Worm (Caenorhabditis elegans) whole organism, young adult: ENCODE data around the gene Y47D3B.12.

Experiments
- B0035.1 ChIP-seq: sonication (generic microtip); optimal IDR thresholded peaks from 2 replicates; lab custom pipeline; 2016; ENCODE audit warnings: missing genetic modification characterization, mild to moderate bottlenecking, missing compliant biosample characterization, missing genotype, missing genetic modification reagents
- B0261.1 ChIP-seq: sonication (generic microtip); optimal IDR thresholded peaks from 2 replicates; lab custom pipeline; 2016; ENCODE audit warnings: mild to moderate bottlenecking, missing genetic modification characterization, moderate library complexity, missing compliant biosample characterization
- B0336.3 ChIP-seq: fragments of 200-800 bp; sonication (Bioruptor generic); IDR thresholded peaks from 2 replicates; pipeline ENCODE4 v1.3.6; 2022; ENCODE audit warnings: missing genetic modification characterization, missing compliant biosample characterization
- C06A6.2 ChIP-seq: fragments of 200-800 bp; sonication (Bioruptor generic); conservative IDR thresholded peaks from 2 replicates; pipeline ENCODE4 v1.3.6; 2022; ENCODE audit warnings: missing genetic modification characterization, missing compliant biosample characterization
- F33H1.4 ChIP-seq: fragments of 200-800 bp; sonication (Bioruptor generic); IDR thresholded peaks from 2 replicates; pipeline ENCODE4 v1.3.6; 2022; ENCODE audit warnings: missing genetic modification reagents, missing genetic modification characterization, missing compliant biosample characterization
- K11D2.4 ChIP-seq: fragments of 200-800 bp; sonication (Bioruptor generic); IDR thresholded peaks from 2 replicates; pipeline ENCODE4 v1.3.6; 2022; ENCODE audit warnings: missing genetic modification reagents, missing genetic modification characterization, missing compliant biosample characterization
- T26A5.8 ChIP-seq: sonication (generic microtip); optimal IDR thresholded peaks from 2 replicates; lab custom pipeline; 2016; ENCODE audit warnings: missing genetic modification characterization, missing compliant biosample characterization
- Y53F4B.3 ChIP-seq: fragments of 200-800 bp; sonication (Bioruptor generic); IDR thresholded peaks from 2 replicates; pipeline ENCODE4 v1.3.6; 2022; ENCODE audit warnings: missing genetic modification reagents, missing genetic modification characterization, missing compliant biosample characterization
- Y53G8AR.9 ChIP-seq: fragments of 200-800 bp; sonication (Bioruptor generic); conservative IDR thresholded peaks from 2 replicates; pipeline ENCODE4 v1.3.6; 2022; ENCODE audit warnings: missing genetic modification reagents, missing genetic modification characterization, missing compliant biosample characterization
- ZK185.1 ChIP-seq: sonication (generic microtip); optimal IDR thresholded peaks from 2 replicates; lab custom pipeline; 2016; ENCODE audit warnings: mild to moderate bottlenecking, missing genetic modification characterization, missing compliant biosample characterization; ENCODE audit not compliant: poor library complexity, severe bottlenecking
- aptf-2 ChIP-seq: fragments of 200-800 bp; sonication (Bioruptor generic); conservative IDR thresholded peaks from 2 replicates; pipeline ENCODE4 v1.3.6; 2022; ENCODE audit warnings: missing genetic modification reagents, missing genetic modification characterization, missing compliant biosample characterization
- atf-7 ChIP-seq: sonication (generic microtip); optimal IDR thresholded peaks from 2 replicates; lab custom pipeline; 2017; ENCODE audit warnings: mild to moderate bottlenecking, missing genetic modification characterization, missing compliant biosample characterization
- athp-1 ChIP-seq: sonication (generic microtip); optimal IDR thresholded peaks from 2 replicates; lab custom pipeline; 2017; ENCODE audit warnings: mild to moderate bottlenecking, missing genetic modification characterization, missing compliant biosample characterization
- cebp-1 ChIP-seq, 2 experiments: fragments of 200-800 bp in 1 of 2; sonication (Bioruptor generic) in 1 of 2; sonication (generic microtip) in 1 of 2; IDR thresholded peaks in 1 of 2; optimal IDR thresholded peaks in 1 of 2; 2 replicates each; pipeline versions ENCODE4 v1.3.6 to Lab custom; 2017 to 2022; ENCODE audit warnings: missing compliant biosample characterization in 2 of 2, missing genetic modification characterization in 2 of 2, mild to moderate bottlenecking in 1 of 2, missing genetic modification reagents in 1 of 2, moderate library complexity in 1 of 2
- die-1 ChIP-seq: sonication (generic microtip); optimal IDR thresholded peaks from 2 replicates; lab custom pipeline; 2016; ENCODE audit warnings: missing genotype, mild to moderate bottlenecking, missing genetic modification characterization, missing compliant biosample characterization
- dox-1 ChIP-seq: fragments of 200-800 bp; sonication (Bioruptor generic); IDR thresholded peaks from 2 replicates; pipeline ENCODE4 v1.3.6; 2022; ENCODE audit warnings: missing genetic modification reagents, missing genetic modification characterization, missing compliant biosample characterization
- egrh-3 ChIP-seq: fragments of 200-800 bp; sonication (Bioruptor generic); IDR thresholded peaks from 2 replicates; pipeline ENCODE4 v1.3.6; 2022; ENCODE audit warnings: missing genetic modification reagents, missing genetic modification characterization, missing compliant biosample characterization
- gei-17 ChIP-seq: fragments of 200-800 bp; sonication (Bioruptor generic); optimal IDR thresholded peaks from 2 replicates; lab custom pipeline; 2018; ENCODE audit warnings: mild to moderate bottlenecking, missing genetic modification characterization, missing compliant biosample characterization
- him-1 ChIP-seq: sonication (generic microtip); optimal IDR thresholded peaks from 2 replicates; lab custom pipeline; 2016; ENCODE audit warnings: missing genotype, missing genetic modification reagents, missing genetic modification characterization, missing compliant biosample characterization
- hmg-1.2 ChIP-seq: fragments of 200-800 bp; sonication (Bioruptor generic); IDR thresholded peaks from 2 replicates; pipeline ENCODE4 v1.3.6; 2022; ENCODE audit warnings: missing genetic modification reagents, missing genetic modification characterization, missing compliant biosample characterization
- lin-26 ChIP-seq: fragments of 200-800 bp; sonication (Bioruptor generic); IDR thresholded peaks from 2 replicates; pipeline ENCODE4 v1.3.6; 2022; ENCODE audit warnings: missing genetic modification reagents, missing genetic modification characterization, missing compliant biosample characterization
- lin-40 ChIP-seq: sonication (generic microtip); optimal IDR thresholded peaks from 2 replicates; lab custom pipeline; 2016; ENCODE audit warnings: missing genetic modification characterization, mild to moderate bottlenecking, missing compliant biosample characterization, missing genotype, missing genetic modification reagents
- lin-54 ChIP-seq: fragments of 200-800 bp; sonication (Bioruptor generic); optimal IDR thresholded peaks from 2 replicates; lab custom pipeline; 2018; ENCODE audit warnings: mild to moderate bottlenecking, missing genetic modification characterization, missing compliant biosample characterization
- madf-6 ChIP-seq: fragments of 200-800 bp; sonication (Bioruptor generic); IDR thresholded peaks from 2 replicates; pipeline ENCODE4 v1.3.6; 2022; ENCODE audit warnings: missing genetic modification reagents, missing genetic modification characterization, missing compliant biosample characterization
- mcd-1 ChIP-seq: fragments of 200-800 bp; sonication (Bioruptor generic); IDR thresholded peaks from 2 replicates; pipeline ENCODE4 v1.3.6; 2022; ENCODE audit warnings: missing genetic modification reagents, missing genetic modification characterization, missing compliant biosample characterization
- nfya-1 ChIP-seq: sonication (generic microtip); optimal IDR thresholded peaks from 2 replicates; lab custom pipeline; 2017; ENCODE audit warnings: antibody characterized with exemption, missing compliant biosample characterization, missing genetic modification characterization, borderline replicate concordance; ENCODE audit not compliant: insufficient read depth
- nfyb-1 ChIP-seq: fragments of 200-800 bp; sonication (Bioruptor generic); IDR thresholded peaks from 2 replicates; pipeline ENCODE4 v1.3.6; 2022; ENCODE audit warnings: missing genetic modification reagents, missing genetic modification characterization, missing compliant biosample characterization
- nhr-80 ChIP-seq: sonication (generic microtip); optimal IDR thresholded peaks from 2 replicates; lab custom pipeline; 2016; ENCODE audit warnings: missing genetic modification characterization, missing compliant biosample characterization
- rcor-1 ChIP-seq: fragments of 200-800 bp; sonication (Bioruptor generic); IDR thresholded peaks from 2 replicates; pipeline ENCODE4 v1.3.6; 2022; ENCODE audit warnings: missing genetic modification reagents, missing genetic modification characterization, missing compliant biosample characterization
- rpc-1 ChIP-seq, 2 experiments: fragments of 150-350 bp in 1 of 2; sonication (generic microtip) in 1 of 2; optimal IDR thresholded peaks; 2 replicates each; lab custom pipeline; 2014 to 2018; ENCODE audit warnings: missing biosample characterization in 1 of 2, missing genetic modification characterization in 1 of 2, missing genetic modification reagents in 1 of 2, missing genotype in 1 of 2
- snpc-3.4 ChIP-seq: sonication (generic microtip); optimal IDR thresholded peaks from 2 replicates; lab custom pipeline; 2017; ENCODE audit warnings: missing genetic modification characterization, mild to moderate bottlenecking, missing compliant biosample characterization, antibody characterized with exemption, moderate library complexity, missing genotype, missing genetic modification reagents
- snpc-4 ChIP-seq, 5 experiments: fragments of 150-350 bp in 1 of 5; sonication (generic microtip) in 4 of 5; optimal IDR thresholded peaks; 2 replicates each; lab custom pipeline; 2014 to 2018; ENCODE audit warnings: missing genetic modification characterization in 5 of 5, missing biosample characterization in 3 of 5, antibody characterized with exemption in 2 of 5, mild to moderate bottlenecking in 2 of 5, missing compliant biosample characterization in 2 of 5, missing genotype in 2 of 5, moderate library complexity in 2 of 5, missing genetic modification reagents in 1 of 5
- somi-1 ChIP-seq: fragments of 200-800 bp; sonication (Bioruptor generic); optimal IDR thresholded peaks from 2 replicates; lab custom pipeline; 2018; ENCODE audit warnings: mild to moderate bottlenecking, missing genetic modification characterization, missing compliant biosample characterization
- tbx-9 ChIP-seq: sonication (generic microtip); optimal IDR thresholded peaks from 2 replicates; lab custom pipeline; 2016; ENCODE audit warnings: borderline replicate concordance, missing genetic modification characterization, inconsistent platforms, missing compliant biosample characterization
- unc-62 ChIP-seq: fragments of 150-350 bp; optimal IDR thresholded peaks from 2 replicates; lab custom pipeline; 2014; ENCODE audit warnings: missing biosample characterization, missing genetic modification reagents, missing genetic modification characterization
- xnd-1 ChIP-seq: sonication (generic microtip); optimal IDR thresholded peaks from 2 replicates; lab custom pipeline; 2016; ENCODE audit warnings: missing genotype, missing genetic modification reagents, missing genetic modification characterization, missing compliant biosample characterization
- zim-3 ChIP-seq: sonication (generic microtip); optimal IDR thresholded peaks from 2 replicates; lab custom pipeline; 2017; ENCODE audit warnings: mild to moderate bottlenecking, missing genetic modification characterization, moderate library complexity, missing compliant biosample characterization
- ztf-18 ChIP-seq: sonication (generic microtip); optimal IDR thresholded peaks from 2 replicates; lab custom pipeline; 2016; ENCODE audit warnings: missing genotype, mild to moderate bottlenecking, missing genetic modification characterization, missing compliant biosample characterization
- ztf-22 ChIP-seq: fragments of 200-800 bp; sonication (Bioruptor generic); optimal IDR thresholded peaks from 2 replicates; lab custom pipeline; 2018; ENCODE audit warnings: mild to moderate bottlenecking, missing genetic modification characterization, moderate library complexity, missing compliant biosample characterization
- ztf-26 ChIP-seq: sonication (generic microtip); optimal IDR thresholded peaks from 2 replicates; lab custom pipeline; 2017; ENCODE audit warnings: missing genetic modification characterization, missing compliant biosample characterization
- ztf-6 ChIP-seq: fragments of 200-800 bp; sonication (Bioruptor generic); IDR thresholded peaks from 2 replicates; pipeline ENCODE4 v1.3.6; 2022; ENCODE audit warnings: missing genetic modification reagents, missing genetic modification characterization, missing compliant biosample characterization

Y47D3B.12 gene

DNA sequence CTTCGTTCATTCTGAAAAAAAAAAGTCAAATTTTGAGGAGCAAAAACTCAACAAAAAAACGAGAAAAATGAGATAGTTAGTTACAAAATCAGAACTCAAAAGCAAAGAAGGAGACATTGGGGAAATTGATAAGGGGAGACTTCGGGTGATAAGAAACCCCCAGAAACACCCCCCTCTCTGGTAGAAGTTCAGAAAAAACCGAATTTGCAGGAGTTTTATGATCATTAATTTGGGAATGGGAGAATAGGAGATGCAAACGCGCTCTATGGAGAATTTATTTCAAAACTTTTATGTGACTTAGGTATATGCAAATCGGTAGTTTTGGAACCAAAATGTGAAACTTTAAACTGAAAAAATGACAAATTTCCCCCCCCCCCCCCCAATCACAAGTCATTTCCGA is 39.7 kb downstream of the Y47D3B.12 start, which contains the start of gene sbp-1:
TSS of gene sbp-1 (minus strand) at position 11 of the 400 bp plus-strand sequence.
- no peak for TF ChIP-seq cebp-1 (GFP tag; IDR thresholded peaks at IDR 0.05; lab: Robert Waterston, UW)
- TF ChIP-seq cebp-1 (tag; optimal IDR thresholded peaks at IDR 0.05; lab: Kevin White, UChicago), result peak; percentile 9
- TF ChIP-seq F33H1.4 (GFP tag; lab: Robert Waterston, UW), result no peak
- no peak for TF ChIP-seq die-1 (tag; lab: Kevin White, UChicago)
- TF ChIP-seq mcd-1, result peak; percentile 51
- no peak for TF ChIP-seq rcor-1
- TF ChIP-seq nhr-80 (tag; lab: Kevin White, UChicago), result peak; percentile 48
- TF ChIP-seq ztf-6, result no peak
- 0 out of 2 replicates have a peak, but pooled peaks have one; percentile 12 for TF ChIP-seq egrh-3 (GFP tag; lab: Robert Waterston, UW)
- no peak for TF ChIP-seq xnd-1 (tag; lab: Kevin White, UChicago)
- no peak for TF ChIP-seq dox-1

DNA sequence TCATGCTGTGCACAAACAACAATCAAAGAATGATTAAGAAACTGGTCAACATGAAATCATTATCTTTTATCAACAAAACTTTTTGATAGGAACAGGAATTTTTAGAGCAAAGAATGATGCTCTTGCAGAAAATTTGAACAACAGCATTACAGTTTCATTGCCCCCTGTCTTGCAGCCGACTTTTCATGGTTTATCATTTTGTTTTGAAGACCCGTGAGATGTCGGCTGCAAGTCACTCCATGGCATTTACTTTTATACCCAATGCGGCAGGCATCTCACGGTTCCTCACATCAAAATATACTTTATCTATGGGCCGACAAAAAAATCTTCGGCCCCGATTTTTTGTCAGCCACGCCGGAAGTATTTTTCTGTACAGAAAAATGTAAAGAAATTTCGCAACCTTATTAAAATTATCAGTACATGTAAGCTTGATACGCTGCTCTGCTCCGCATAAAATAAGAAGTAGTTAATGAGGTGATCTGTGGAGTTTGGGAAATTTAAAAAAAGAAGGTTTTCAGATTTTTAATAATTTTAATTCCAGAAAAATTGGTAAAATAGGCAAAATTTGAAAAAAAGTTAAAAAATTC is 40.7 kb downstream of the Y47D3B.12 start:
- no peak for TF ChIP-seq snpc-4 (GFP tag; optimal IDR thresholded peaks at IDR 0.05; lab: Kevin White, UChicago)
- TF ChIP-seq snpc-4 (tag; optimal IDR thresholded peaks at IDR 0.05; lab: Kevin White, UChicago), result peak; percentile 37 to 74 (median 60)
- no peak for TF ChIP-seq cebp-1 (GFP tag; IDR thresholded peaks at IDR 0.05; lab: Robert Waterston, UW)
- TF ChIP-seq cebp-1 (tag; optimal IDR thresholded peaks at IDR 0.05; lab: Kevin White, UChicago), result peak; percentile 64
- TF ChIP-seq tbx-9 (tag; lab: Kevin White, UChicago), result no peak

ce11 chrIII:11444796-11445386 is 42.1 kb downstream of the Y47D3B.12 start:
- TF ChIP-seq C06A6.2 (GFP tag; lab: Robert Waterston, UW) (no peak), snpc-3.4 (tag; lab: Kevin White, UChicago) (no peak), nfyb-1 (no peak), T26A5.8 (tag; lab: Kevin White, UChicago) (no peak), rpc-1 (optimal IDR thresholded peaks at IDR 0.05; lab: Kevin White, UChicago) (no peak), rpc-1 (tag; optimal IDR thresholded peaks at IDR 0.05; lab: Kevin White, UChicago) (no peak), B0035.1 (no peak), lin-40 (tag; lab: Kevin White, UChicago) (peak; percentile 38), hmg-1.2 (GFP tag; lab: Robert Waterston, UW) (peak; percentile 87), lin-54 (GFP tag; lab: Kevin White, UChicago) (no peak), K11D2.4 (no peak), Y53G8AR.9 (GFP tag; lab: Robert Waterston, UW) (no peak), somi-1 (GFP tag; lab: Kevin White, UChicago) (peak; percentile 37), ztf-26 (tag; lab: Kevin White, UChicago) (no peak), ztf-18 (tag; lab: Kevin White, UChicago) (no peak), snpc-4 (GFP tag; optimal IDR thresholded peaks at IDR 0.05; lab: Kevin White, UChicago) (no peak), snpc-4 (tag; optimal IDR thresholded peaks at IDR 0.05; lab: Kevin White, UChicago) (peak in 1 of 4 experiments; percentile 2), madf-6 (no peak), aptf-2 (GFP tag; lab: Robert Waterston, UW) (no peak), unc-62 (GFP tag; lab: Kevin White, UChicago) (no peak), Y53F4B.3 (no peak), mcd-1 (no peak), ztf-22 (no peak), nfya-1 (tag; lab: Kevin White, UChicago) (no peak), athp-1 (no peak), lin-26 (GFP tag; lab: Robert Waterston, UW) (no peak), atf-7 (tag; lab: Kevin White, UChicago) (no peak), nhr-80 (tag; lab: Kevin White, UChicago) (no peak), ZK185.1 (tag; lab: Kevin White, UChicago) (no peak), him-1 (tag; lab: Kevin White, UChicago) (no peak), zim-3 (tag; lab: Kevin White, UChicago) (no peak), B0336.3 (GFP tag; lab: Robert Waterston, UW) (no peak), gei-17 (GFP tag; lab: Kevin White, UChicago) (no peak), tbx-9 (tag; lab: Kevin White, UChicago) (no peak), B0261.1 (no peak)
